Fruit fly (Drosophila melanogaster): Measurements from ENCODE around the gene CG33169.

CG33169 gene

dm6 chr3L:22865061-22865418 lies 1.4 kb downstream of the CG33169 start (continued):
- TF ChIP-seq CG4707 (GFP tag; optimal IDR thresholded peaks at IDR 0.05) (peak; percentile 30), ab (GFP tag; optimal IDR thresholded peaks at IDR 0.05) (no peak), Lhr (GFP tag; optimal IDR thresholded peaks at IDR 0.05) (no peak), CG10462 (GFP tag; optimal IDR thresholded peaks at IDR 0.05) (peak; percentile 17), nerfin-2 (GFP tag; IDR thresholded peaks at IDR 0.05; ENCODE audit: partially characterized antibody) (no peak), ase (GFP tag; IDR thresholded peaks at IDR 0.05) (peak; percentile 56; the same call in 1 of the 3 replicates), CG3995 (GFP tag; optimal IDR thresholded peaks at IDR 0.05) (no peak), ttk (GFP tag; IDR thresholded peaks at IDR 0.05) (peak; percentile 54), CG9437 (GFP tag; optimal IDR thresholded peaks at IDR 0.05) (peak; percentile 65), Stat92E (GFP tag; optimal IDR thresholded peaks at IDR 0.05) (no peak), CG7963 (GFP tag; IDR thresholded peaks at IDR 0.05; ENCODE audit: partially characterized antibody) (no peak), zen2 (GFP tag; IDR thresholded peaks at IDR 0.05; ENCODE audit: partially characterized antibody) (no peak), Bdp1 (GFP tag; optimal IDR thresholded peaks at IDR 0.05) (no peak), CG13424 (tag; optimal IDR thresholded peaks at IDR 0.05) (peak; percentile 83), maf-S (GFP tag; optimal IDR thresholded peaks at IDR 0.05) (no peak), dysf (GFP tag; IDR thresholded peaks at IDR 0.05) (peak; percentile 73), CG4854 (GFP tag; optimal IDR thresholded peaks at IDR 0.05) (peak; percentile 21), prd (optimal IDR thresholded peaks at IDR 0.05) (no peak), prd (GFP tag; IDR thresholded peaks at IDR 0.05) (peak; percentile 57; the same call in 2 of the 3 replicates), pzg (GFP tag; optimal IDR thresholded peaks at IDR 0.05) (no peak), Myb (GFP tag; optimal IDR thresholded peaks at IDR 0.05) (no peak), sna (GFP tag; IDR thresholded peaks at IDR 0.05; ENCODE audit: partially characterized antibody) (no peak), CG1603 (tag; optimal IDR thresholded peaks at IDR 0.05) (no peak), CG32767 (GFP tag; IDR thresholded peaks at IDR 0.05) (peak; percentile 75), MBD-R2 (GFP tag; IDR thresholded peaks at IDR 0.05) (no peak), CG3847 (GFP tag; IDR thresholded peaks at IDR 0.05) (peak; percentile 70), CG17612 (GFP tag; IDR thresholded peaks at IDR 0.05) (no peak), ewg (GFP tag; optimal IDR thresholded peaks at IDR 0.05) (peak; percentile 25), grn (GFP tag; optimal IDR thresholded peaks at IDR 0.05) (no peak), CG12391 (tag; optimal IDR thresholded peaks at IDR 0.05) (peak; percentile 77), CG5245 (GFP tag; optimal IDR thresholded peaks at IDR 0.05) (peak; percentile 35), Lpt (GFP tag; optimal IDR thresholded peaks at IDR 0.05) (no peak), CG31365 (tag; optimal IDR thresholded peaks at IDR 0.05) (no peak), Poxn (GFP tag; IDR thresholded peaks at IDR 0.05) (no peak), CG7987 (GFP tag; optimal IDR thresholded peaks at IDR 0.05) (no peak), CG11093 (GFP tag; IDR thresholded peaks at IDR 0.05) (0 out of 3 replicates have a peak, but pooled peaks have one; percentile 34), CG14860 (GFP tag; IDR thresholded peaks at IDR 0.05; ENCODE audit: partially characterized antibody) (0 out of 3 replicates have a peak, but pooled peaks have one; percentile 14), schlank (tag; optimal IDR thresholded peaks at IDR 0.05) (no peak), her (GFP tag; optimal IDR thresholded peaks at IDR 0.05) (no peak), CG1647 (GFP tag; optimal IDR thresholded peaks at IDR 0.05) (peak; percentile 26), Fer3 (tag; optimal IDR thresholded peaks at IDR 0.05) (peak; percentile 65), CG30020 (tag; optimal IDR thresholded peaks at IDR 0.05) (peak; percentile 22), Dref (GFP tag; IDR thresholded peaks at IDR 0.05) (no peak), CG8478 (optimal IDR thresholded peaks at IDR 0.05) (no peak), CG30403 (GFP tag; optimal IDR thresholded peaks at IDR 0.05) (peak; percentile 78), nom (GFP tag; optimal IDR thresholded peaks at IDR 0.05) (peak; percentile 29), ham (GFP tag; IDR thresholded peaks at IDR 0.05) (no peak), CG4617 (GFP tag; optimal IDR thresholded peaks at IDR 0.05; ENCODE audit: borderline replicate concordance) (no peak), HmgD (GFP tag; optimal IDR thresholded peaks at IDR 0.05) (no peak), CG16815 (GFP tag; optimal IDR thresholded peaks at IDR 0.05) (peak; percentile 40), CG13624 (GFP tag; optimal IDR thresholded peaks at IDR 0.05) (no peak), abd-A (tag; optimal IDR thresholded peaks at IDR 0.05) (no peak)
